Fruit fly (Drosophila melanogaster) whole organism, larva: ENCODE results near the gene CG14294.

ENCODE experiments used
- noc ChIP-seq: fragments of 200-800 bp; sonication (Bioruptor generic); optimal IDR thresholded peaks from 3 replicates; lab custom pipeline; 2019; ENCODE audit warnings: missing biosample characterization, mild to moderate bottlenecking, missing genetic modification characterization, moderate library complexity

CG14294 gene

DNA sequence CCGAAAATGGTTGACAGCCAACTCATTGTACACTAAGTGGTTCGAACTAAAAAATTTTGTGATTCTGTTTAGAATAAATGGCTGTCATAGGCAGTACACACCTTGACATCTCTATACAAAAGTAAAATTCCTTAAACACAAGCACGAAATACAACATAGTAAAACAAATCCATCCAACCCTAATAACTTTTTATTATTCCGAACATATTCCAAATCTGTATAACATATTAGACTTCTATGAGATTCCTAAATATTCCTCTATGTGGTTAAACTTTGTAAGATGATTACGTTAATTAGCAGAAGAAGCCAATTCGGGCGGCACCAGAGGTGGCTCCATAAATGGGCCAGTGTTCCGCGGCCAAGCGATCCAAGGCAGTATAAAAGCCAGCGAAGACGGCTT, at the start of gene CG14294:
Gene CG14294 (minus strand): TSS at position 101 of the 400 bp plus-strand sequence.
- no peak for TF ChIP-seq noc

DNA sequence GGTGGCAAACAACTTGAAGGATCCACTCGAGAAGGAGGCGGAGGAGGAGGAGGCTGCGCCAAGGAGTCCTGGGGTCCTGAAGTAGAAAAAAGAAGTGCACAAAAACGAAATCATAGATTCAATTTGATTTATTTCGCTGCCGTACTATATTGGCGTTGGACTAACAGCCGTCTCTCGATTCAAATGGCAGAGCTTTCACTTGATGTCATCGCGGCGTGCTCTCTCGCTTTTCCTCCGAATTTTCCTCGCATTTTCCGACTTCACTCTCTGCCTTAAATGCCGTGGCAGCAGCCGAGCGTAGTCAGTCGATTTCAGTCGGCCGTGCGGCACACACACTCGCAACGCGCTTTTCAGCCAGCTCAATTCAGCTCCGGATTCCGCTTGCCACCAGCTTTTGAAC, 47.8 kb upstream of the CG14294 start, which contains the start of gene CG43732:
Gene CG43732 (plus strand): TSS at position 301 of the 400 bp plus-strand sequence.
- no peak for TF ChIP-seq noc

DNA sequence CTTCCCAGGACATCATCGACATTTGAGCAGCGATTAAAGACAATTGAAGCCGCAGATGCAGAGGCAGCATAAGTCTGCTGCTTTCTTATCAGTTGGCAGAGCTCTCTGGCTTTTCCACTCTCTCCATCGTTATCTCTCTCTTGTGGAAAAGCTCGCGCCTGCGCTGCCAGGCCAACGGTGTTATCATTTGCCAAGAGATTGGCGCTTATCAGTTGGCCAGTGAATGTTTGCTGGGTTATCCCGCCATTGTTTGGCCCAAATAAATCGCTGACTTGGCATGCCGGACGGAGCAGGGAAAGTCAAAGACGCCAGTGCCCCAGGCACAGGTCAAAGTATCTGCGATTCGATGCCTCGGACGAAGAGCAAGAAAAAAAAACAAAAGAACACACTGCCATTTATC, 47.1 kb upstream of the CG14294 start:
- TF ChIP-seq noc: no peak

DNA sequence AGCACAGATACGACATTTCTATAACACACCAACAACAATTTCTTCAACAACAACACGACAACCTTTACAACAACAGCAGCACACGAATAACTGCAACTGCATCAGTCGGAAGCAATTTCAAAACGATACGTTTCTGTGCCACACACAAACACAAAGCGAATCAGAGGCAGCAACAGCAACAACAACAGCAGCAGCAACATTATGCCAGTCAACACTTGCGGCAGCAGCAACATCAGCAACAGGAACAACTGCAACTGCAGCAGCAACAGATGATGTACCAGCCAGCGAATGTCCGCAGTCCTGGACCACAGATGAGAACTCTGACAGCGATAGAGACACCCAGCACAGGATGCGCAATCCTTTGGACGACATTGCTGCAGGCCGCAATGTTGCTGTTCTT, 45.2 kb upstream of the CG14294 start:
- TF ChIP-seq noc: no peak

DNA sequence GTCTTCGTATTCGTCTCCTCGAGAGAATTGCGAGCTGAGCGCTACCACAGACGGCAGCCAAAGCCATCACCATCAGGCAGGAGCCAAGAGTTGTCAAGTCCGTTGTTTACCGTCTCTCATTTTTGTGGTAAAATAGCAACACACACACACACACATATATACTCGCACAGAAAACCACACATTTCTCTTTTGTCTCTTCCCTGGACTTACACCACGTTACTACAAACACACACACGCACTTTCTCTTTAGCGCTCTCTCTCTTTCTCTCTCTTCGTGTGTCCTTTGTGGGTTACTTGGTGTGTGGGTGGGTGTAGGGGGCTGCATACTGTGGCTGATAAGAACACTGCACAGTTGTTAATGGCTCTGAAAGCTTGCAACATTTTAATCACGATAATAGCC, 29.7 kb upstream of the CG14294 start:
- TF ChIP-seq noc: no peak

DNA sequence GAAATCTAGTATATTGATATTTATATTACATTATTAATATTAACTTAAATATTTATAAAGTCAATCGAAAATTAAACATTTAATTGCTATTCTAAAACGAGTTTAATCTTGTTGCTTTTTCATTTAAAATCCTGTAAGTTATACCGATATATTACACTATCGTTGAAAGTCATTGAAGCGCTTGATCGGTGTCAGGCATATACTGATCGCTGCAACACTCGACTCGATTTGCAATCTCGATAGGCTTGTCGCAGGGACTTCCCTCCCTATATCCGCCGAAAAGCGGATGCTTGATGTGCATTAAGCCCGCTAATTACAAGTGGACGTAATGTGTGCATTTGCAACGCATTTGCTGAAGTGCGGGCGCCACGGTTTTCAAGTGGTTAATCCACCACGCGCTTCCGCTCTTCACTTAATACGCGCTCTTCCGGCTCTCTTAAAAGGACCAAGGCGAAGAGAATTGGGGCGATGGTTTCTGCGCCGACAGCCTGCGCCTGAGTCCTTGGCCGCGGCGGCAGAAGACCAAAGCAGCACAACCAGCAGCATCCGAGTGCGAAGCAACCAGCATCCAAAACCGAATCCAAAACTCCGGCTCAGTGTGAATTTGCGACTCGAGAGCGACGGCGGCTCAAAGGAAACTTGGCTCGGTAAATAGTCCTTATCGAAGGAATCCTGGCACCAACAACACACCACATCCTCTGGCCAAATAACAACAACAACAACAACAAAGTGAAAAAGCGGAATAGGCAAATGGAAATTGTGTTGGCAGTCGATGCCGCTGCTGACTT, 27.0 kb upstream of the CG14294 start, which contains the start of gene CG42613:
Gene CG42613 (plus strand): TSS at position 279 of the 788 bp plus-strand sequence.
- no peak for TF ChIP-seq noc

DNA sequence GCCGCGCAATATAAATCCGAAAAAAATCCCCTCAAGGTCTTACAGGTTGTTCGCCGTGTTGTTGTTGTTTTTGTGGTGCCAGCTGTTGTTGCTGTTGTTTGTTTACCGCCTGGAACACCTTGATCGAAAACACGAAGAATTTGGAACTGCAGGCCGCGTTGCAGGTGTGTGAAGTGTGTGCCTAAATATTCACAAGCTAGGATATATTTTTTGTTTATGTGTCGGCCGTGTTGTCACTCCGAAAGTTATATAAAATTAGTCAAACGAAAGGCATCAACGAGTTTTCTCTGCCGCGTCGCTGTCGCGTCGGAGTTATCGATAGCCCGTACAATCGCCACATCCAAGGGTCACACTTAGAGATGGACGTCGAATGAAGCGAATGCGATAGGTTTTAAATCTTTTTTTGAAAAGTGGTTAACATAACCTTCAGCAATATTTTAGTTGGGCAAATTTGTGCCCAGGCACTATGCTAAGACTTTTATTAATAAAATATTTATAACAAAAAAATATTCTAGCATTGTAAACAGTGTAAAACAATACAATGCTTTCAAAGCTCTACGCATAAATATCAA, 26.4 kb upstream of the CG14294 start, which contains the start of gene Mpc1:
Gene Mpc1 (minus strand): TSS at position 314 of the 572 bp plus-strand sequence.
- no peak for TF ChIP-seq noc

DNA sequence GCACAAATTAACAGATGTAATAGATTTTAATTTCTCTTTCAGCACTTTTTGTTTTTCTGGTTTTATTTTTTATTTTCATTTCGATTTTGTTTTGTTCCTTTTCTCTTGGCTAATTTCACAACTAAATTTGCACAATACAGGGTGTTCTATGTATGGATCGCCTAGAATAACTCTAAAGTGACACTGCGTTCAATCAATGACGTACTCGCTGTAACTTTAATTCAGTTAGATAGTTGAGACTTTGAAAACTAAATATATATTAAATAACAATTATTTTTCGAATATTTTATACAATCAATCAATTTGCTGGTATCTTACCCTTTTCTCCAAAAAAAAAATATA, 22.5 kb upstream of the CG14294 start:
- TF ChIP-seq noc: no peak

DNA sequence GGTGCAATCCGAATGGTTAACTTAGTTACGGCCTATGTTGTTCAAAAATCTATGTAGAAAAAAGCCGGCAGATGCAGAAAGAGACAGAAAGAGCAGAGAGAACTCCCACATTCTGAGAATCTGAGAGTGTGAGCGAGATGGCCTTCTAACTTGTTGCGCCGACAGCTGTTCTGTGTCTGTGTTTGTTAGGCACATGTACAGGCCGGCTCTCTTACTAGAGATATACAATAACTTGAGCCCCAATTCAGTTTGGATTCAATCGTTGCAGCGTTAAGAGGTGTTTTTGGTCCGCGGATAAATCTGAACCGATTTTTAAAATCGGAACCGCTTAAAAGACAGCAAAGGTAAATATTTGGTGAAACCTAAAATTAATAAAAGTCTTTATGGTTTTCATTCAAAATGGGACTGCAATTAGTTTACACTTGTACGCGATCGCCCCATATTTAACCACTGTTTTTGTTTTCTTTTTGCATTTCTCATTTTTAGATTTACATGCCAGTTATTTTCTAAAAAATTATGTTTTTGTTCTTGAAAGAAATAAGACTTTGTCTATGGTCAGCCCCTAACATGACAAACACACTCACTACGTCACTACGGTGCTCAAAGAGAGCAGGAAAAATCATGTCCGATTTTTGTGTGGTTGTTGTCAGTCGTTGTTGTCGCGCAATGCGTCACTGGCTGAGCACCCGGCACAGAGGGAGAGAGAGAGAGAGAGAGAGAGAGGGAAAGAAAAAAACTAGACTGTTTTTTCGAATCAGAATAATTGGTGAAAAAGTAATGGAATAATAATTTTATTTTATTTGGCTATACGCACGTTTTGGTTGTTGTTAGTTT, 22.0 kb upstream of the CG14294 start:
- TF ChIP-seq noc: no peak

DNA sequence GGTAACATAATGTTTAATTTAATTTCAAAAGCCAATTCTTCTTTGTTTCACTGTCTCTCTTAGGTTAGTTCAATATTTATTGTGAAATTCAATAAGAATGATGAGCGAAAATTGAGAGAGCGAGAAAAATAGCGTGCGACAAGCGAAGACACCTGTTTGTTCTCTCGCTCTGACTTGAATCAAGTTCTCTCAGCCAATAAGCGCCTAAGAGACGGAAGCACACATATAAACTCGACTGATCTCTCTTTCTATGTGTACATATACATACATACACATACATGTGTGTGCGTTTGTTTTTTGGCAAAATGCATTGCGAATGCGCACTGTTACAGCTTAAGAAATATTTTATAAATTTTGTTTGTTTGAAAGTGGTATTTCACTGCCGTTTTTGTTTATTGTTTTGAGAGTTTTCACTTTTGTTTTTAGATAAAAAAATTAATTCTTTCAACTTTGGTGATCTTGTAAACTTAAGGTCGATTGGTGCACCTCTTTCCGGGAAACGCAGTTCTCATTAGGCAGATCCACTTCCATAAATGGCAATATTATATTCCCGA, 21.2 kb upstream of the CG14294 start:
- no peak for TF ChIP-seq noc

DNA sequence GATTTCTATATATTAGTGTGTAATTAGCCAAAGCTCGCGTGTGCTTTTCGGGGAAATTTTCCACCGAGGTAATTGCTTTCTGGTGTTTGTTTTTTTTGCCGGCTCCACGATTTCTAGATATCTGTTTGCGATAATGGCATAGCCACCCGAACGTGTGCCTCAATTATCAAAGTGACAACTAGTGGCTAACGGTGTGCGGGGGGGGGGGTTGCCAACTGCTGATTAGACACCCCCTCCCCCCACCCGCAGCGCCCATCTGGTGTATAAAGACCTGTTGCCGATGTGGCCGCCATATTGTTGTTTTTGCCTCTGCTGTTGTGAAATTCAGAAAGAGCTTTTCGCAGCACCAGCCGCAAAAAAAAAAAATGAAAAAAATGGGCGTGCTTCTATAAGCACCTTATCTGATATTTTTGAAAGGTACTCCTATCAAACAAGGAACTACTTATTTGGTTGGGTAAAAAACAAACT, 16.8 kb upstream of the CG14294 start:
- peak; percentile 71 for TF ChIP-seq noc

DNA sequence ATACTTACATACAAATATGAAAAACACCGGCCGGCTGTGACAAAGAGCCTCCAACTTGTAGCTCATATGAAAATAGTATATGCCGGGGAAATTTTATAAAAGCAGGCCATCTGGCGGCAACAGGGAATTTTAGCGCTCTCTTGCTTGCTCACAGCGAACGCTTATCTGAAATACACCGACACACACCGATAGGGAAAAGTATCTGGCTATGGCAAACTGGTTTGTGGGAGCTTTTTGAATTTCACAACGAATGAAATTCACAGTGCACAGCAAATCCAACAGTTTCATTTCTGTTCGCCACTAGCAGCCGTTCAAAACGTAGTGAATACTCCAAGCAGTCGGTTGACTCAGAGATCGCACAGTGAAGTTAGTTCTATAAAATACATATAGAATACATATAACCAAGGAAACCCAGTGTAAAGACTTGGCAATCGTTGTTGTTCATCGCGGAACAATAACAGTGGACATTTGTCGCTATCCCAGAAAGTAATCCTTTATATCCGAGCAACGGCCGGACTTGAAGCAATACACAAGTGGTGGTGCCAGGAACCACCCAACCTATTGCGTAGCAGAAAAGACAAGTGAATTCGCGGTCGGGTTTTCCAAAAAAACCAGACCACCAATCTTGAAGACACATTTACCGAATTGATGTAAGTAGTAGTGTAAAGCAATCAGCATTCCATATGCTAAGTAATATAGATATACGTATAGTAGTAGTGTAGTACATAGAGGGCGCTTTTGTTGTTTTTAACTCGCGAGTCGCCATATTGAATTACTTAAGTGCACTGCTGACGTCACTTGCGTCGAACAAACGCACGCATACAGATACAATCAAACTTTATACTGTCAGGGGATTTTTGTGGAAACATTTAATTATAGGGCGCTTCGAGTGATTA, 16.2 kb upstream of the CG14294 start:
- peak; percentile 60 for TF ChIP-seq noc

DNA sequence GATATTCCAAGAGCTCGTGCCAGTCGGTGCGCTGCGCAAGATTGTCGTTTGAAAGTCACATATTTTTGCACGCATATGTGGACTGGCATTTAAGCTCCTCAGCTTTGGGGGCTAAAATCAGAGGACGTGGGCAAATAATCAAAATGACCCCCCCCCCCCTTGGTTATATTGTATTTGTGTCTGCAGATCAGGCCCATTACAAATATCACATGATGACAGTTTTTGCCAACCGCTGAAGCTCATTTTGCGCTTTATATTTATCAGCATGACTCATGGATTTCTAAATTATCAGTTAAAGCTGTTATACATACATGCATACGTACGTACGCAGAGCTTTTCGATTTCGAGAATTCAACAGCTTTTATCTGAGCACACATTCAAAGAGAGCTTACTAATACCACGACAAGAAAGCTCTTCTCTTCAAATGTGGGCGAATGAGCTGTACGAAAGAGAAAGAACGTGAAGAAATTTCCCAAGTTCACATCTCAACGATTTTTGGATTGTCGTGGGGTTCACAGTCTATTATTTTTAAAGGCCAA, 14.7 kb upstream of the CG14294 start:
- peak; percentile 82 for TF ChIP-seq noc

DNA sequence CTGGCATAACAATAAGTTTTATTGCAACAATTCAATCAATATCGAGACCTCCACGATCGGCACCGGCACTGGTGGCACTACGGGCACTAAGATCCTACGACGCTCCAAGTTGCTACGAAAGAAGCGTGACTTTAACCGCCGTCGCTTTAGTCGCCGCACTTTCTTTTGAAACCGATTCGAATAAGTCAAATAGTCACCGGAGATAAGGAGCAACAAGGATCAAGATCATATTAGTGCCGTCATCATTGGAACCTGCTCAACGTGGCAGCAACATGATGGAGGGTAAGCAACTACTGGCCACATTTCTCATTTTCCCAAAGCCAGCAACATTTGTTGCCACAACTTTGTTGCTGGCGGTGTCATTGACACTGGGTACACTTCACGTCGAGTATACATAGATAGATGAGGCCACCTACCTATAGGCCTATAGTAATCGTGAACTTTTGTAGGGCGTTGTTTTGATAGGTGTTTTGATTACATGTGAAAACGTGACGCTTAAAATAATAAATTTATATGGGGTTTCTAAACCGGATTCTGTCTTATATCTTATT, 13.7 kb upstream of the CG14294 start:
- TF ChIP-seq noc: no peak

DNA sequence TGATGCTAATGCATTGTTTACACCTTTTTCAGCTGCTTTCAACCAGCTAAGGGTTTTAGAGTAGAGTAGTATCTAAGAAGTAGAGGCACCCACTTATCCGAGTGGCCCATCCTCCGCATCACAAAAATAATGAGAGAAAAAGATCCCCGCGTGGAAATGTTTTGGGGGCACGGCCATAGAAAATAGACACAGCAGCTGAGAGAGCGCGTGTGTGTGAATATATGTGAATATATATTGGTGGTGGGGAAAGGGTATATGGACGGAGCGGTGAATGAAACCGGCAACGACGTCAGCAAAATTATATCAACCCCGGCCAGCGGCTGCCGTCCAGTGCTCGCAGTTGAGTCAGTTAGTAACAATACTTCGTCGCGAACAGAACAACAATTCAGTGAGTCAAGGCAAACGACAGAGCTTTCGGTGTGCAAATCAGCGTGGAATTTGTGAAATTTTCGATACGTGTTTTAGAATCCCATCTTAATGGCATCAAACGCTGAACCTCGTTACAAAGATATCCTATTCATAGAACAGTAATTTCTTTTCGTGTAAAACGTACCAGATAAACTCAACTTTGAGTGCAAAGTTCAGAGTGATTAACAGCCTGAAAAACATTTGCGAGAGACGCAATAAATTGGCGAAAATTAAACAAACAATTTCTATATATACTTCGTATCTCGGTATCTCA, 12.7 kb upstream of the CG14294 start, which contains the start of gene Xrp1:
Gene Xrp1 (plus strand): TSS at position 375 of the 682 bp plus-strand sequence.
- peak; percentile 57 for TF ChIP-seq noc
